Fruit fly (Drosophila melanogaster): ENCODE results near the gene Iml1.

Iml1 gene

dm6 chr3L:1548345-1548970 is 14.6 kb upstream of the Iml1 start (continued):
- 0 out of 2 replicates have a peak, but pooled peaks have one; percentile 12 for TF ChIP-seq ssp (GFP tag; IDR thresholded peaks at IDR 0.05)
- no peak for TF ChIP-seq NC2β (GFP tag; optimal IDR thresholded peaks at IDR 0.05)
- TF ChIP-seq Pdp1 (GFP tag; optimal IDR thresholded peaks at IDR 0.05), result peak; percentile 46 to 59
- TF ChIP-seq luna (GFP tag; optimal IDR thresholded peaks at IDR 0.05), result no peak
- no peak for TF ChIP-seq slp2 (GFP tag; optimal IDR thresholded peaks at IDR 0.05)
- TF ChIP-seq Spps (tag; optimal IDR thresholded peaks at IDR 0.05), result no peak
- TF ChIP-seq CG7987 (GFP tag; optimal IDR thresholded peaks at IDR 0.05), result no peak
- no peak for TF ChIP-seq CG11560 (tag; IDR thresholded peaks at IDR 0.05)
- peak; percentile 29 for TF ChIP-seq Side (GFP tag; optimal IDR thresholded peaks at IDR 0.05)
- no peak for TF ChIP-seq MESR4 (GFP tag; optimal IDR thresholded peaks at IDR 0.05)
- peak; percentile 25 for TF ChIP-seq Fer2 (tag; optimal IDR thresholded peaks at IDR 0.05)
- TF ChIP-seq Dip2 (GFP tag; IDR thresholded peaks at IDR 0.05), result no peak
- no peak for TF ChIP-seq Stat92E (GFP tag; optimal IDR thresholded peaks at IDR 0.05)
- TF ChIP-seq CG4404 (GFP tag; IDR thresholded peaks at IDR 0.05), result peak; percentile 43; the same call in 1 of the 2 replicates
- no peak for TF ChIP-seq CG6272 (GFP tag; IDR thresholded peaks at IDR 0.05)
- no peak for TF ChIP-seq btn (GFP tag; optimal IDR thresholded peaks at IDR 0.05)
- no peak for TF ChIP-seq CG5180 (GFP tag; optimal IDR thresholded peaks at IDR 0.05)
- peak; percentile 13 for TF ChIP-seq CG10654 (GFP tag; optimal IDR thresholded peaks at IDR 0.05)
- TF ChIP-seq CG12236 (GFP tag; optimal IDR thresholded peaks at IDR 0.05), result no peak
- TF ChIP-seq CG11504 (tag; optimal IDR thresholded peaks at IDR 0.05), result peak; percentile 76
- TF ChIP-seq CG14441 (GFP tag; IDR thresholded peaks at IDR 0.05), result no peak
- peak; percentile 57 for TF ChIP-seq CG12104 (GFP tag; optimal IDR thresholded peaks at IDR 0.05)
- TF ChIP-seq H15 (GFP tag; IDR thresholded peaks at IDR 0.05), result no peak
- TF ChIP-seq CG10147 (GFP tag; optimal IDR thresholded peaks at IDR 0.05), result peak; percentile 63
- TF ChIP-seq eve (GFP tag; optimal IDR thresholded peaks at IDR 0.05), result no peak
- no peak for TF ChIP-seq CkIIα-i1 (GFP tag; IDR thresholded peaks at IDR 0.05)
- TF ChIP-seq zen2 (GFP tag; IDR thresholded peaks at IDR 0.05; ENCODE audit: partially characterized antibody), result no peak
- TF ChIP-seq oc (tag; optimal IDR thresholded peaks at IDR 0.05), result no peak
- peak; percentile 48 for TF ChIP-seq fd3F (GFP tag; optimal IDR thresholded peaks at IDR 0.05)
- TF ChIP-seq CG7786 (GFP tag; optimal IDR thresholded peaks at IDR 0.05), result peak; percentile 57
- TF ChIP-seq CG12155 (GFP tag; optimal IDR thresholded peaks at IDR 0.05), result peak; percentile 65
- TF ChIP-seq sna (GFP tag; IDR thresholded peaks at IDR 0.05; ENCODE audit: partially characterized antibody), result no peak
- peak; percentile 20 for TF ChIP-seq Nf-YB (GFP tag; optimal IDR thresholded peaks at IDR 0.05)
- TF ChIP-seq pzg (GFP tag; optimal IDR thresholded peaks at IDR 0.05), result no peak
- TF ChIP-seq chn (GFP tag; optimal IDR thresholded peaks at IDR 0.05), result no peak
- TF ChIP-seq zen (tag; optimal IDR thresholded peaks at IDR 0.05), result peak; percentile 25
- peak; percentile 90 for TF ChIP-seq sug (tag; optimal IDR thresholded peaks at IDR 0.05)
- TF ChIP-seq unc-4 (GFP tag; IDR thresholded peaks at IDR 0.05; ENCODE audit: partially characterized antibody), result no peak
- TF ChIP-seq CG6254 (GFP tag; optimal IDR thresholded peaks at IDR 0.05), result no peak
- TF ChIP-seq CG10366 (GFP tag; IDR thresholded peaks at IDR 0.05), result peak; percentile 45
- TF ChIP-seq CG14014 (GFP tag; IDR thresholded peaks at IDR 0.05), result peak; percentile 55; the same call in 1 of the 2 replicates
- peak in 1 of 3 experiments; percentile 34 for TF ChIP-seq lola (GFP tag; optimal IDR thresholded peaks at IDR 0.05)
- TF ChIP-seq CG32532 (GFP tag; IDR thresholded peaks at IDR 0.05), result peak; percentile 68
- peak; percentile 4 for TF ChIP-seq CG5245 (GFP tag; optimal IDR thresholded peaks at IDR 0.05)
- no peak; the same call in 1 of the 2 replicates for TF ChIP-seq MBD-R2 (GFP tag; IDR thresholded peaks at IDR 0.05)
- TF ChIP-seq mirr (GFP tag; optimal IDR thresholded peaks at IDR 0.05), result peak; percentile 46
- TF ChIP-seq CG8359 (GFP tag; optimal IDR thresholded peaks at IDR 0.05; ENCODE audit: borderline replicate concordance), result no peak
- no peak for TF ChIP-seq CG3065 (GFP tag; optimal IDR thresholded peaks at IDR 0.05)
- TF ChIP-seq disco-r (GFP tag; optimal IDR thresholded peaks at IDR 0.05), result no peak

All from whole organism, embryonic.